Worm (Caenorhabditis elegans) whole organism, L1 larva: ENCODE measurements around the gene mxl-1.

Source experiments
- elt-2 ChIP-seq: sonication (generic microtip); optimal IDR thresholded peaks from 2 replicates; lab custom pipeline; 2016; ENCODE audit warnings: missing genetic modification characterization, mild to moderate bottlenecking, inconsistent platforms, missing compliant biosample characterization, missing genetic modification reagents
- lin-15B ChIP-seq: fragments of 150-350 bp; sonication (generic microtip); optimal IDR thresholded peaks from 3 replicates; lab custom pipeline; 2014; ENCODE audit warnings: missing biosample characterization, missing genetic modification characterization
- nhr-28 ChIP-seq: fragments of 150-350 bp; optimal IDR thresholded peaks from 2 replicates; lab custom pipeline; 2014; ENCODE audit warnings: missing biosample characterization, missing genetic modification characterization
- nhr-76 ChIP-seq: sonication (generic microtip); optimal IDR thresholded peaks from 2 replicates; lab custom pipeline; 2017; ENCODE audit warnings: missing biosample characterization, missing genetic modification characterization
- nhr-77 ChIP-seq: fragments of 150-350 bp; optimal IDR thresholded peaks from 2 replicates; lab custom pipeline; 2014; ENCODE audit warnings: missing biosample characterization, missing genetic modification characterization
- nhr-90 ChIP-seq: sonication (generic microtip); optimal IDR thresholded peaks from 2 replicates; lab custom pipeline; 2016; ENCODE audit warnings: mild to moderate bottlenecking, missing genetic modification characterization, missing compliant biosample characterization; ENCODE audit not compliant: poor library complexity
- pag-3 ChIP-seq: sonication (generic microtip); optimal IDR thresholded peaks from 2 replicates; lab custom pipeline; 2017; ENCODE audit warnings: missing genetic modification characterization, mild to moderate bottlenecking, missing compliant biosample characterization, antibody characterized with exemption, borderline replicate concordance; ENCODE audit not compliant: insufficient read depth
- snpc-4 ChIP-seq: fragments of 150-350 bp; optimal IDR thresholded peaks from 2 replicates; lab custom pipeline; 2014; ENCODE audit warnings: missing biosample characterization, missing genetic modification characterization
- unc-130 ChIP-seq: fragments of 150-350 bp; optimal IDR thresholded peaks from 2 replicates; lab custom pipeline; 2017; ENCODE audit warnings: missing biosample characterization, missing genetic modification characterization, inconsistent platforms
- vab-15 ChIP-seq: sonication (generic microtip); optimal IDR thresholded peaks from 2 replicates; lab custom pipeline; 2017; ENCODE audit warnings: missing genotype, mild to moderate bottlenecking, missing genetic modification characterization, missing compliant biosample characterization

ce11 chrV:11251798-11252197 lies 7.2 kb downstream of the mxl-1 start:
- TF ChIP-seq nhr-77 (tag; lab: Kevin White, UChicago) (no peak), lin-15B (no peak), vab-15 (tag; lab: Kevin White, UChicago) (no peak), nhr-28 (tag; lab: Kevin White, UChicago) (no peak), snpc-4 (no peak), unc-130 (tag; lab: Kevin White, UChicago) (no peak), nhr-76 (tag; lab: Kevin White, UChicago) (no peak), pag-3 (tag; lab: Kevin White, UChicago) (no peak), nhr-90 (no peak), elt-2 (no peak)
